Worm (Caenorhabditis elegans) whole organism, L3 larva: ENCODE data around the gene nhr-252.

Experiments used
- R02D3.7 ChIP-seq: fragments of 150-350 bp; optimal IDR thresholded peaks from 2 replicates; lab custom pipeline; 2014; ENCODE audit warnings: missing biosample characterization, missing genetic modification characterization
- ZK546.5 ChIP-seq: sonication (generic microtip); optimal IDR thresholded peaks from 2 replicates; lab custom pipeline; 2017; ENCODE audit warnings: missing biosample characterization, missing genetic modification characterization
- ama-1 ChIP-seq: fragments of 150-350 bp; optimal IDR thresholded peaks from 2 replicates; lab custom pipeline; 2018
- ceh-16 ChIP-seq: sonication (generic microtip); optimal IDR thresholded peaks from 2 replicates; lab custom pipeline; 2017; ENCODE audit warnings: missing biosample characterization, missing genetic modification characterization
- ceh-28 ChIP-seq: fragments of 150-350 bp; optimal IDR thresholded peaks from 2 replicates; lab custom pipeline; 2014; ENCODE audit warnings: missing biosample characterization, missing genetic modification reagents, missing genetic modification characterization
- ceh-82 ChIP-seq: fragments of 150-350 bp; optimal IDR thresholded peaks from 2 replicates; lab custom pipeline; 2014; ENCODE audit warnings: missing biosample characterization, missing genetic modification characterization
- egl-27 ChIP-seq: sonication (generic microtip); optimal IDR thresholded peaks from 4 replicates; lab custom pipeline; 2017; ENCODE audit warnings: missing biosample characterization, missing genetic modification reagents, missing genetic modification characterization
- egl-5 ChIP-seq: fragments of 150-350 bp; optimal IDR thresholded peaks from 2 replicates; lab custom pipeline; 2017; ENCODE audit warnings: missing biosample characterization, missing genetic modification reagents, missing genetic modification characterization, inconsistent platforms
- elt-1 ChIP-seq: fragments of 150-350 bp; optimal IDR thresholded peaks from 2 replicates; lab custom pipeline; 2014; ENCODE audit warnings: missing biosample characterization, missing genetic modification characterization
- elt-3 ChIP-seq, 3 experiments: fragments of 150-350 bp in 1 of 3; sonication (generic microtip) in 2 of 3; optimal IDR thresholded peaks; 2 replicates in 2 of 3; 4 replicates in 1 of 3; lab custom pipeline; 2014 to 2017; ENCODE audit warnings: missing biosample characterization in 3 of 3, missing genetic modification characterization in 3 of 3
- eor-1 ChIP-seq, 2 experiments: fragments of 150-350 bp; optimal IDR thresholded peaks; 2 replicates each; lab custom pipeline; 2014 to 2018; ENCODE audit warnings: missing biosample characterization in 2 of 2, missing genetic modification characterization in 2 of 2
- fkh-10 ChIP-seq: sonication (generic microtip); optimal IDR thresholded peaks from 2 replicates; lab custom pipeline; 2017; ENCODE audit warnings: missing biosample characterization, missing genetic modification reagents, missing genetic modification characterization
- fkh-2 ChIP-seq: fragments of 150-350 bp; optimal IDR thresholded peaks from 2 replicates; lab custom pipeline; 2014; ENCODE audit warnings: missing biosample characterization, missing genetic modification reagents, missing genetic modification characterization
- hmg-11 ChIP-seq: sonication (generic microtip); optimal IDR thresholded peaks from 2 replicates; lab custom pipeline; 2016; ENCODE audit warnings: missing genetic modification characterization, missing compliant biosample characterization
- jun-1 ChIP-seq: fragments of 150-350 bp; optimal IDR thresholded peaks from 2 replicates; lab custom pipeline; 2014; ENCODE audit warnings: missing biosample characterization, missing genetic modification reagents, missing genetic modification characterization
- lin-39 ChIP-seq: fragments of 150-350 bp; optimal IDR thresholded peaks from 2 replicates; lab custom pipeline; 2018; ENCODE audit warnings: missing biosample characterization, missing genetic modification reagents, missing genetic modification characterization
- lsy-12 ChIP-seq: sonication (generic microtip); optimal IDR thresholded peaks from 2 replicates; lab custom pipeline; 2016; ENCODE audit warnings: mild to moderate bottlenecking, missing genetic modification characterization, missing compliant biosample characterization
- mdl-1 ChIP-seq: fragments of 150-350 bp; optimal IDR thresholded peaks from 2 replicates; lab custom pipeline; 2014; ENCODE audit warnings: missing biosample characterization, missing genetic modification characterization
- mml-1 ChIP-seq: fragments of 150-350 bp; sonication (generic microtip); optimal IDR thresholded peaks from 3 replicates; lab custom pipeline; 2014; ENCODE audit warnings: missing biosample characterization, missing genetic modification characterization
- nfya-1 ChIP-seq: sonication (generic microtip); optimal IDR thresholded peaks from 2 replicates; lab custom pipeline; 2017; ENCODE audit warnings: missing genetic modification characterization, mild to moderate bottlenecking, missing compliant biosample characterization, antibody characterized with exemption, moderate library complexity; ENCODE audit not compliant: insufficient read depth
- nhr-12 ChIP-seq: fragments of 150-350 bp; optimal IDR thresholded peaks from 2 replicates; lab custom pipeline; 2014; ENCODE audit warnings: missing biosample characterization, missing genetic modification characterization
- nhr-23 ChIP-seq: fragments of 150-350 bp; optimal IDR thresholded peaks from 2 replicates; lab custom pipeline; 2014; ENCODE audit warnings: missing biosample characterization, missing genetic modification reagents, missing genetic modification characterization
- nhr-237 ChIP-seq: fragments of 150-350 bp; optimal IDR thresholded peaks from 2 replicates; lab custom pipeline; 2014; ENCODE audit warnings: missing biosample characterization, missing genetic modification characterization
- nhr-25 ChIP-seq: sonication (generic microtip); optimal IDR thresholded peaks from 2 replicates; lab custom pipeline; 2017; ENCODE audit warnings: missing biosample characterization, missing genetic modification characterization
- nhr-67 ChIP-seq: fragments of 150-350 bp; optimal IDR thresholded peaks from 2 replicates; lab custom pipeline; 2014; ENCODE audit warnings: missing biosample characterization, missing genetic modification characterization
- nhr-76 ChIP-seq: fragments of 150-350 bp; sonication (generic microtip); optimal IDR thresholded peaks from 5 replicates; lab custom pipeline; 2014; ENCODE audit warnings: missing biosample characterization, missing genetic modification characterization
- pha-4 ChIP-seq: fragments of 150-350 bp; optimal IDR thresholded peaks from 2 replicates; lab custom pipeline; 2014; ENCODE audit warnings: missing biosample characterization, missing genetic modification reagents, missing genetic modification characterization
- sea-2 ChIP-seq: fragments of 150-350 bp; sonication (generic microtip); optimal IDR thresholded peaks from 4 replicates; lab custom pipeline; 2014; ENCODE audit warnings: missing biosample characterization, missing genetic modification reagents, missing genetic modification characterization
- skn-1 ChIP-seq: fragments of 150-350 bp; optimal IDR thresholded peaks from 2 replicates; lab custom pipeline; 2014; ENCODE audit warnings: missing biosample characterization, missing genetic modification characterization
- snpc-4 ChIP-seq: fragments of 150-350 bp; optimal IDR thresholded peaks from 2 replicates; lab custom pipeline; 2014; ENCODE audit warnings: missing biosample characterization, missing genetic modification characterization
- tbx-2 ChIP-seq: sonication (generic microtip); optimal IDR thresholded peaks from 2 replicates; lab custom pipeline; 2016; ENCODE audit warnings: mild to moderate bottlenecking, missing genetic modification characterization, missing compliant biosample characterization
- unc-39 ChIP-seq: sonication (generic microtip); optimal IDR thresholded peaks from 4 replicates; lab custom pipeline; 2017; ENCODE audit warnings: missing biosample characterization, missing genetic modification characterization
- unc-62 ChIP-seq: fragments of 150-350 bp; sonication (generic microtip); optimal IDR thresholded peaks from 4 replicates; lab custom pipeline; 2014; ENCODE audit warnings: missing biosample characterization, missing genetic modification reagents, missing genetic modification characterization
- ztf-4 ChIP-seq: fragments of 150-350 bp; optimal IDR thresholded peaks from 2 replicates; lab custom pipeline; 2014; ENCODE audit warnings: missing biosample characterization, missing genetic modification characterization

nhr-252 gene

ce11 chrV:404210-404669 is at the start of gene nhr-252:
Gene nhr-252 (plus strand): TSS chrV:404619.
- TF ChIP-seq tbx-2, result no peak
- TF ChIP-seq fkh-10, result no peak
- TF ChIP-seq nhr-67 (tag; lab: Kevin White, UChicago), result no peak
- TF ChIP-seq nhr-23 (tag; lab: Kevin White, UChicago), result no peak

ce11 chrV:356959-357702 is 47.3 kb upstream of the nhr-252 start:
- TF ChIP-seq nhr-23 (tag; lab: Kevin White, UChicago) (no peak), nfya-1 (tag; lab: Kevin White, UChicago) (peak; percentile 93), hmg-11 (tag; lab: Kevin White, UChicago) (no peak)

ce11 chrV:358473-358872 is 45.9 kb upstream of the nhr-252 start:
- TF ChIP-seq elt-1 (tag; lab: Kevin White, UChicago) (no peak), egl-27 (tag; lab: Kevin White, UChicago) (no peak), lsy-12 (no peak), eor-1 (tag; optimal IDR thresholded peaks at IDR 0.05; lab: Kevin White, UChicago) (no peak), nhr-76 (tag; lab: Kevin White, UChicago) (no peak), unc-62 (GFP tag; lab: Kevin White, UChicago) (no peak), nhr-237 (tag; lab: Kevin White, UChicago) (no peak), ceh-82 (tag; lab: Kevin White, UChicago) (no peak), sea-2 (GFP tag; lab: Kevin White, UChicago) (no peak), mml-1 (tag; lab: Kevin White, UChicago) (no peak), ztf-4 (tag; lab: Kevin White, UChicago) (no peak), egl-5 (tag; lab: Kevin White, UChicago) (no peak), mdl-1 (tag; lab: Kevin White, UChicago) (no peak), pha-4 (tag; lab: Kevin White, UChicago) (no peak), elt-3 (tag; optimal IDR thresholded peaks at IDR 0.05; lab: Kevin White, UChicago) (no peak), nhr-25 (no peak), ceh-28 (tag; lab: Kevin White, UChicago) (no peak)
- TF ChIP-seq, all 47 proteins: peak for 0

DNA sequence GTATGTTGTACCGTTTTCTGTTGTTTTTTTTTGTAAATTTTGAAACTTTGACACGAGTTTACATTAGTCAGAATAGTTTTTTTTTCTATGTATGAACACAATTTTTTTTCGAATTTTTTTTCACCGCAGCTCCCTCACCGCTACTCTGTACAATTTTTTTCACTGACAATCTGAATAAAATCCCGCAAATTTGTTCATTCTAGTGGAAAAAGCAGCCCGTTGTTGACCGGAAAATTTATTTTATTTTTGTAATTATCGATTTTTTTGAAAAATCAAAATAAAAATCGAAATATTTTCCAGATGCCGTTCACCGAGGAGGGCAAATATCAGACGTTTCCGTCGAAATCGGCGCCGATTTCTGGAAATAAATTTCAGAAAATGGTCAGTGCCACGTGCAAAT is 45.0 kb upstream of the nhr-252 start, which contains the start of gene T22H9.1:
T22H9.1 (plus strand) TSS at position 301 of the 400 bp plus-strand sequence.
- peak; percentile 1 for TF ChIP-seq ama-1 (lab: Kevin White, UChicago)
- no peak for TF ChIP-seq fkh-10
- TF ChIP-seq skn-1 (tag; lab: Kevin White, UChicago), result no peak

ce11 chrV:360068-360467 is 44.4 kb upstream of the nhr-252 start:
- no peak for TF ChIP-seq nhr-76 (tag; lab: Kevin White, UChicago)
- TF ChIP-seq R02D3.7 (tag; lab: Kevin White, UChicago), result no peak
- no peak for TF ChIP-seq mdl-1 (tag; lab: Kevin White, UChicago)
- TF ChIP-seq egl-27 (tag; lab: Kevin White, UChicago), result no peak
- no peak for TF ChIP-seq hmg-11 (tag; lab: Kevin White, UChicago)
- no peak for TF ChIP-seq unc-39
- TF ChIP-seq jun-1 (tag; lab: Kevin White, UChicago), result no peak
- TF ChIP-seq ceh-28 (tag; lab: Kevin White, UChicago), result no peak
- no peak for TF ChIP-seq nfya-1 (tag; lab: Kevin White, UChicago)
- TF ChIP-seq snpc-4, result no peak
- no peak for TF ChIP-seq fkh-2 (tag; lab: Kevin White, UChicago)
- no peak for TF ChIP-seq nhr-237 (tag; lab: Kevin White, UChicago)
- no peak for TF ChIP-seq nhr-67 (tag; lab: Kevin White, UChicago)
- no peak for TF ChIP-seq lin-39 (tag; lab: Kevin White, UChicago)
- TF ChIP-seq ceh-16 (tag; lab: Kevin White, UChicago), result no peak
- TF ChIP-seq ZK546.5 (tag; lab: Kevin White, UChicago), result no peak
- no peak for TF ChIP-seq nhr-12 (tag; lab: Kevin White, UChicago)
- TF ChIP-seq lsy-12, result no peak
- no peak for TF ChIP-seq mml-1 (tag; lab: Kevin White, UChicago)
